Worm (Caenorhabditis elegans): ENCODE measurements around the gene C25E10.17.

DNA sequence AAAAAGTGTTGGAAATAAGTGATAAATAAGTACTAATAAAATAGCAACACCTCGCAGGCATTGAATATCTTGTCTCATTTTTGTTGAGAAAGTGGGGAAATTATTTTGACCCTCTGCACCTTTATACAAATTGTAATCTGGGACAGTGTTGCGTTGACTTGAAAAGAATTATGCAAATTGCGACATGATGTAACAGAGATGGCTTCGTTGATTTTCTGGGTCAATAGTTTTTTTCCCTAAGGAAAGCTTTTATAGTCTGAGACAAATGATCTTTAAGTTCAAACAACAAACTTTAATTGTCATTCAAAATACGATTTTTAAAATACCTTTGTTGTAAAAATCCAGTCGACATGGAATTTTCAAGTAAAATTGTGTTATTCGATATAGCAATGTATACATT lies 22.7 kb downstream of the C25E10.17 start, which contains the start of gene bus-1:
- TF ChIP-seq ref-1 (GFP tag; conservative IDR thresholded peaks at IDR 0.05): no peak
- TF ChIP-seq cog-1 (tag; optimal IDR thresholded peaks at IDR 0.05): no peak
- TF ChIP-seq ztf-23 (GFP tag; IDR thresholded peaks at IDR 0.05): no peak
- TF ChIP-seq tab-1 (GFP tag; IDR thresholded peaks at IDR 0.05): no peak
- no peak for TF ChIP-seq ztf-29 (GFP tag; IDR thresholded peaks at IDR 0.05)
- no peak for TF ChIP-seq flt-1 (GFP tag; IDR thresholded peaks at IDR 0.05)
- TF ChIP-seq med-1 (GFP tag; optimal IDR thresholded peaks at IDR 0.05; ENCODE audit: insufficient read depth): no peak
- no peak for TF ChIP-seq klf-2 (GFP tag; conservative IDR thresholded peaks at IDR 0.05)

Measured in whole organism, midembryonic.